Fruit fly (Drosophila melanogaster) whole organism, embryonic: ENCODE results near the gene LanB1.
A peak's percentile ranks its signal among the peaks of the same experiment; 100 is the strongest.

Experiments
- Blimp-1 ChIP-seq: fragments of 200-800 bp; sonication (Bioruptor generic); optimal IDR thresholded peaks from 3 replicates; lab custom pipeline; 2018; ENCODE audit warnings: missing biosample characterization, missing genetic modification characterization, mild to moderate bottlenecking, moderate library complexity, missing genetic modification reagents
- Bteb2 ChIP-seq: fragments of 200-800 bp; sonication (Bioruptor generic); optimal IDR thresholded peaks from 2 replicates; lab custom pipeline; 2016; ENCODE audit warnings: missing biosample characterization, missing genetic modification characterization
- CG10267 ChIP-seq: fragments of 200-800 bp; sonication (Bioruptor generic); optimal IDR thresholded peaks from 2 replicates; lab custom pipeline; 2018; ENCODE audit warnings: missing biosample characterization, mild to moderate bottlenecking, missing genetic modification characterization, moderate library complexity
- CG12299 ChIP-seq: fragments of 200-800 bp; sonication (Bioruptor generic); optimal IDR thresholded peaks from 2 replicates; lab custom pipeline; 2018; ENCODE audit warnings: missing biosample characterization, mild to moderate bottlenecking, missing genetic modification characterization
- CG1602 ChIP-seq: fragments of 200-800 bp; sonication (Bioruptor generic); optimal IDR thresholded peaks from 3 replicates; lab custom pipeline; 2016; ENCODE audit warnings: missing biosample characterization, missing genetic modification characterization
- CG16779 ChIP-seq: fragments of 200-800 bp; sonication (Bioruptor generic); IDR thresholded peaks from 2 replicates; pipeline ENCODE4 v1.3.6; 2022; ENCODE audit warnings: missing biosample characterization, missing genetic modification characterization
- CG16863 ChIP-seq: fragments of 200-800 bp; sonication (Bioruptor generic); optimal IDR thresholded peaks from 3 replicates; lab custom pipeline; 2016; ENCODE audit warnings: missing biosample characterization, missing genetic modification characterization
- CG17328 ChIP-seq: fragments of 200-800 bp; sonication (Bioruptor generic); IDR thresholded peaks from 2 replicates; pipeline ENCODE4 v1.3.6; 2022; ENCODE audit warnings: missing biosample characterization, missing genetic modification characterization
- CG17359 ChIP-seq: fragments of 200-800 bp; sonication (Bioruptor generic); optimal IDR thresholded peaks from 3 replicates; lab custom pipeline; 2018; ENCODE audit warnings: missing biosample characterization, mild to moderate bottlenecking, missing genetic modification characterization, moderate library complexity
- CG2116 ChIP-seq: fragments of 200-800 bp; sonication (Bioruptor generic); optimal IDR thresholded peaks from 3 replicates; lab custom pipeline; 2018; ENCODE audit warnings: missing biosample characterization, mild to moderate bottlenecking, missing genetic modification characterization
- CG34376 ChIP-seq: fragments of 200-800 bp; sonication (Bioruptor generic); optimal IDR thresholded peaks from 2 replicates; lab custom pipeline; 2018; ENCODE audit warnings: missing biosample characterization, mild to moderate bottlenecking, missing genetic modification characterization
- CG4328 ChIP-seq: fragments of 200-800 bp; sonication (Bioruptor generic); optimal IDR thresholded peaks from 3 replicates; lab custom pipeline; 2017; ENCODE audit warnings: missing biosample characterization, missing genetic modification reagents, missing genetic modification characterization
- CG4707 ChIP-seq: fragments of 200-800 bp; sonication (Bioruptor generic); optimal IDR thresholded peaks from 2 replicates; lab custom pipeline; 2018; ENCODE audit warnings: missing biosample characterization, mild to moderate bottlenecking, missing genetic modification characterization, moderate library complexity
- CG5180 ChIP-seq: fragments of 200-800 bp; sonication (Bioruptor generic); optimal IDR thresholded peaks from 3 replicates; lab custom pipeline; 2017; ENCODE audit warnings: missing biosample characterization, missing genetic modification characterization, mild to moderate bottlenecking, moderate library complexity, missing genetic modification reagents
- CG6654 ChIP-seq: fragments of 200-800 bp; sonication (Bioruptor generic); optimal IDR thresholded peaks from 2 replicates; lab custom pipeline; 2017; ENCODE audit warnings: missing biosample characterization, mild to moderate bottlenecking, missing genetic modification characterization
- CG7271 ChIP-seq: fragments of 200-800 bp; sonication (Bioruptor generic); optimal IDR thresholded peaks from 2 replicates; lab custom pipeline; 2018; ENCODE audit warnings: missing biosample characterization, mild to moderate bottlenecking, missing genetic modification characterization, moderate library complexity
- CG9437 ChIP-seq: fragments of 200-800 bp; sonication (Bioruptor generic); optimal IDR thresholded peaks from 2 replicates; lab custom pipeline; 2018; ENCODE audit warnings: missing biosample characterization, mild to moderate bottlenecking, missing genetic modification characterization
- CG9609 ChIP-seq: fragments of 200-800 bp; sonication (Bioruptor generic); optimal IDR thresholded peaks from 3 replicates; lab custom pipeline; 2016; ENCODE audit warnings: missing biosample characterization, missing genetic modification characterization
- Dip3 ChIP-seq: fragments of 200-800 bp; sonication (Bioruptor generic); optimal IDR thresholded peaks from 3 replicates; lab custom pipeline; 2016; ENCODE audit warnings: missing biosample characterization, missing genetic modification characterization
- Doc2 ChIP-seq: fragments of 200-800 bp; sonication (Bioruptor generic); IDR thresholded peaks from 2 replicates; pipeline ENCODE4 v1.3.6; 2022; ENCODE audit warnings: missing biosample characterization, missing genetic modification characterization
- E2f2 ChIP-seq: fragments of 200-800 bp; sonication (Bioruptor generic); IDR thresholded peaks from 2 replicates; pipeline ENCODE4 v1.3.6; 2022; ENCODE audit warnings: missing biosample characterization, missing genetic modification characterization
- Fer3 ChIP-seq: fragments of 200-800 bp; sonication (Bioruptor generic); optimal IDR thresholded peaks from 2 replicates; lab custom pipeline; 2018; ENCODE audit warnings: missing biosample characterization, mild to moderate bottlenecking, missing genetic modification characterization, moderate library complexity
- HHEX ChIP-seq: fragments of 200-800 bp; sonication (Bioruptor generic); optimal IDR thresholded peaks from 3 replicates; lab custom pipeline; 2017; ENCODE audit warnings: missing biosample characterization, mild to moderate bottlenecking, missing genetic modification characterization, missing genetic modification reagents
- HLH4C ChIP-seq: fragments of 200-800 bp; sonication (Bioruptor generic); IDR thresholded peaks from 3 replicates; pipeline ENCODE4 v1.3.6; 2022; ENCODE audit warnings: missing biosample characterization, missing genetic modification characterization; ENCODE audit not compliant: partially characterized antibody
- HLHmδ ChIP-seq: fragments of 200-800 bp; sonication (Bioruptor generic); optimal IDR thresholded peaks from 2 replicates; lab custom pipeline; 2018; ENCODE audit warnings: missing biosample characterization, mild to moderate bottlenecking, missing genetic modification characterization, moderate library complexity
- HmgZ ChIP-seq: fragments of 200-800 bp; sonication (Bioruptor generic); optimal IDR thresholded peaks from 2 replicates; lab custom pipeline; 2018; ENCODE audit warnings: missing biosample characterization, mild to moderate bottlenecking, missing genetic modification characterization
- Hmr ChIP-seq: fragments of 200-800 bp; sonication (Bioruptor generic); optimal IDR thresholded peaks from 3 replicates; lab custom pipeline; 2017; ENCODE audit warnings: mild to moderate bottlenecking, missing biosample characterization, missing genetic modification reagents, missing genetic modification characterization
- Hr3 ChIP-seq: fragments of 200-800 bp; sonication (Bioruptor generic); optimal IDR thresholded peaks from 3 replicates; lab custom pipeline; 2016; ENCODE audit warnings: missing biosample characterization, missing genetic modification characterization
- MTF-1 ChIP-seq: fragments of 200-800 bp; sonication (Bioruptor generic); optimal IDR thresholded peaks from 2 replicates; lab custom pipeline; 2018; ENCODE audit warnings: missing biosample characterization, mild to moderate bottlenecking, missing genetic modification characterization, borderline replicate concordance
- Mad ChIP-seq: fragments of 200-800 bp; sonication (Bioruptor generic); optimal IDR thresholded peaks from 2 replicates; lab custom pipeline; 2016; ENCODE audit warnings: missing biosample characterization, missing genetic modification characterization
- Nf-YA ChIP-seq: fragments of 200-800 bp; sonication (Bioruptor generic); IDR thresholded peaks from 2 replicates; pipeline ENCODE4 v1.3.6; 2022; ENCODE audit warnings: missing biosample characterization, missing genetic modification characterization
- Sox102F ChIP-seq: fragments of 200-800 bp; sonication (Bioruptor generic); optimal IDR thresholded peaks from 2 replicates; lab custom pipeline; 2018; ENCODE audit warnings: missing biosample characterization, mild to moderate bottlenecking, missing genetic modification characterization, moderate library complexity
- ac ChIP-seq: fragments of 200-800 bp; sonication (Bioruptor generic); optimal IDR thresholded peaks from 3 replicates; lab custom pipeline; 2017; ENCODE audit warnings: missing biosample characterization, mild to moderate bottlenecking, missing genetic modification characterization
- al ChIP-seq: fragments of 200-800 bp; sonication (Bioruptor generic); IDR thresholded peaks from 2 replicates; pipeline ENCODE4 v1.3.6; 2022; ENCODE audit warnings: missing biosample characterization, missing genetic modification characterization
- ap ChIP-seq: fragments of 200-800 bp; sonication (Bioruptor generic); IDR thresholded peaks from 2 replicates; pipeline ENCODE4 v1.3.6; 2022; ENCODE audit warnings: missing biosample characterization, missing genetic modification characterization
- ash1 ChIP-seq: fragments of 200-800 bp; sonication (Bioruptor generic); optimal IDR thresholded peaks from 2 replicates; lab custom pipeline; 2018; ENCODE audit warnings: missing biosample characterization, mild to moderate bottlenecking, missing genetic modification characterization
- da ChIP-seq: fragments of 200-800 bp; sonication (Bioruptor generic); optimal IDR thresholded peaks from 2 replicates; lab custom pipeline; 2016; ENCODE audit warnings: missing biosample characterization, missing genetic modification characterization
- eyg ChIP-seq: fragments of 200-800 bp; sonication (Bioruptor generic); optimal IDR thresholded peaks from 3 replicates; lab custom pipeline; 2016; ENCODE audit warnings: missing biosample characterization, missing genetic modification characterization
- hb ChIP-seq: fragments of 200-800 bp; sonication (Bioruptor generic); IDR thresholded peaks from 3 replicates; pipeline ENCODE4 v1.3.6; 2022; ENCODE audit warnings: missing biosample characterization, missing genetic modification characterization; ENCODE audit not compliant: partially characterized antibody
- insv ChIP-seq, 2 experiments: fragments of 200-800 bp; sonication (Bioruptor generic); optimal IDR thresholded peaks; 3 replicates each; lab custom pipeline; 2016 to 2018; ENCODE audit warnings: missing biosample characterization in 2 of 2, missing genetic modification characterization in 2 of 2
- klu ChIP-seq: fragments of 200-800 bp; sonication (Bioruptor generic); IDR thresholded peaks from 2 replicates; pipeline ENCODE4 v1.3.6; 2022; ENCODE audit warnings: missing biosample characterization, missing genetic modification characterization
- lov ChIP-seq, 2 experiments: fragments of 200-800 bp in 1 of 2; fragments of >200 bp in 1 of 2; sonication (Bioruptor generic) in 1 of 2; IDR thresholded peaks in 1 of 2; optimal IDR thresholded peaks in 1 of 2; 2 replicates in 1 of 2; 3 replicates in 1 of 2; pipeline versions ENCODE4 v1.3.6 to Lab custom; 2017 to 2022; ENCODE audit warnings: missing biosample characterization in 1 of 2, missing genetic modification characterization in 1 of 2
- p53 ChIP-seq: fragments of 200-800 bp; sonication (Bioruptor generic); optimal IDR thresholded peaks from 2 replicates; lab custom pipeline; 2016; ENCODE audit warnings: missing biosample characterization, missing genetic modification characterization
- pum ChIP-seq: fragments of 200-800 bp; sonication (Bioruptor generic); optimal IDR thresholded peaks from 2 replicates; lab custom pipeline; 2016; ENCODE audit warnings: missing biosample characterization, missing genetic modification characterization
- rib ChIP-seq: fragments of 200-800 bp; sonication (Bioruptor generic); IDR thresholded peaks from 2 replicates; pipeline ENCODE4 v1.3.6; 2022; ENCODE audit warnings: missing biosample characterization, missing genetic modification characterization
- schlank ChIP-seq: fragments of 200-800 bp; sonication (Bioruptor generic); optimal IDR thresholded peaks from 2 replicates; lab custom pipeline; 2018; ENCODE audit warnings: missing biosample characterization, mild to moderate bottlenecking, missing genetic modification characterization
- sqz ChIP-seq: fragments of 200-800 bp; sonication (Bioruptor generic); optimal IDR thresholded peaks from 3 replicates; lab custom pipeline; 2018; ENCODE audit warnings: missing biosample characterization, mild to moderate bottlenecking, missing genetic modification characterization
- tin ChIP-seq: fragments of 200-800 bp; sonication (Bioruptor generic); optimal IDR thresholded peaks from 3 replicates; lab custom pipeline; 2016; ENCODE audit warnings: missing biosample characterization, missing genetic modification characterization
- zfh1 ChIP-seq: fragments of 200-800 bp; sonication (Bioruptor generic); IDR thresholded peaks from 3 replicates; pipeline ENCODE4 v1.3.6; 2022; ENCODE audit warnings: missing biosample characterization, missing genetic modification characterization

LanB1 gene

dm6 chr2L:7782788-7783401, 28.3 kb upstream of the LanB1 start, which contains the start of gene Brd7-9 (continued):
- TF ChIP-seq HHEX (GFP tag; lab: Kevin White, UChicago) (peak; percentile 67), Sox102F (peak; percentile 72), Bteb2 (peak; percentile 63), Hmr (GFP tag; lab: Kevin White, UChicago) (peak; percentile 73), ap (GFP tag; lab: Robert Waterston, UW) (peak; percentile 79), CG2116 (GFP tag; lab: Kevin White, UChicago) (peak; percentile 46), p53 (GFP tag; lab: Kevin White, UChicago) (no peak), hb (GFP tag; lab: Robert Waterston, UW) (no peak), E2f2 (peak; percentile 76), Hr3 (GFP tag; lab: Kevin White, UChicago) (peak; percentile 49), ac (GFP tag; lab: Kevin White, UChicago) (no peak), ash1 (peak; percentile 10), CG34376 (GFP tag; lab: Kevin White, UChicago) (peak; percentile 38), Blimp-1 (GFP tag; lab: Kevin White, UChicago) (peak; percentile 71), Dip3 (peak; percentile 23), da (GFP tag; lab: Kevin White, UChicago) (no peak), CG1602 (GFP tag; lab: Kevin White, UChicago) (peak; percentile 35), CG4707 (GFP tag; lab: Kevin White, UChicago) (peak; percentile 48), CG6654 (peak; percentile 18), Doc2 (GFP tag; lab: Robert Waterston, UW) (no peak), Nf-YA (GFP tag; lab: Robert Waterston, UW) (peak; percentile 37; the same call in 1 of the 2 replicates), CG12299 (tag; lab: Kevin White, UChicago) (peak; percentile 56), insv (GFP tag; optimal IDR thresholded peaks at IDR 0.05; lab: Kevin White, UChicago) (no peak), al (GFP tag; lab: Robert Waterston, UW) (peak; percentile 59; the same call in 1 of the 2 replicates), sqz (GFP tag; lab: Kevin White, UChicago) (no peak), CG17328 (GFP tag; lab: Robert Waterston, UW) (peak; percentile 82), CG9437 (GFP tag; lab: Kevin White, UChicago) (peak; percentile 48), CG17359 (peak; percentile 81), CG9609 (peak; percentile 39), Fer3 (tag; lab: Kevin White, UChicago) (peak; percentile 62), eyg (GFP tag; lab: Kevin White, UChicago) (peak; percentile 50), tin (GFP tag; lab: Kevin White, UChicago) (peak; percentile 73), lov (optimal IDR thresholded peaks at IDR 0.05; lab: Kevin White, UChicago) (no peak), lov (GFP tag; IDR thresholded peaks at IDR 0.05; lab: Robert Waterston, UW) (peak; percentile 74; the same call in 2 of the 3 replicates), CG4328 (GFP tag; lab: Kevin White, UChicago) (no peak), HmgZ (tag; lab: Kevin White, UChicago) (peak; percentile 74), klu (GFP tag; lab: Robert Waterston, UW) (peak; percentile 47; the same call in 1 of the 2 replicates), rib (GFP tag; lab: Robert Waterston, UW) (peak; percentile 73), HLH4C (GFP tag; lab: Robert Waterston, UW) (no peak; the same call in 2 of the 3 replicates), CG16779 (peak; percentile 80), CG16863 (peak; percentile 49), pum (GFP tag; lab: Kevin White, UChicago) (peak; percentile 51), MTF-1 (GFP tag; lab: Kevin White, UChicago) (peak; percentile 55), CG7271 (tag; lab: Kevin White, UChicago) (no peak), zfh1 (peak; percentile 80), schlank (tag; lab: Kevin White, UChicago) (no peak), Mad (GFP tag; lab: Kevin White, UChicago) (no peak), HLHmδ (GFP tag; lab: Kevin White, UChicago) (no peak), CG10267 (tag; lab: Kevin White, UChicago) (peak; percentile 96), CG5180 (GFP tag; lab: Kevin White, UChicago) (peak; percentile 41)
